Fruit fly (Drosophila melanogaster): ENCODE measurements around the gene CG11597.
A peak's percentile ranks its signal among the peaks of the same experiment; 100 is the strongest.

The CG11597 gene

DNA sequence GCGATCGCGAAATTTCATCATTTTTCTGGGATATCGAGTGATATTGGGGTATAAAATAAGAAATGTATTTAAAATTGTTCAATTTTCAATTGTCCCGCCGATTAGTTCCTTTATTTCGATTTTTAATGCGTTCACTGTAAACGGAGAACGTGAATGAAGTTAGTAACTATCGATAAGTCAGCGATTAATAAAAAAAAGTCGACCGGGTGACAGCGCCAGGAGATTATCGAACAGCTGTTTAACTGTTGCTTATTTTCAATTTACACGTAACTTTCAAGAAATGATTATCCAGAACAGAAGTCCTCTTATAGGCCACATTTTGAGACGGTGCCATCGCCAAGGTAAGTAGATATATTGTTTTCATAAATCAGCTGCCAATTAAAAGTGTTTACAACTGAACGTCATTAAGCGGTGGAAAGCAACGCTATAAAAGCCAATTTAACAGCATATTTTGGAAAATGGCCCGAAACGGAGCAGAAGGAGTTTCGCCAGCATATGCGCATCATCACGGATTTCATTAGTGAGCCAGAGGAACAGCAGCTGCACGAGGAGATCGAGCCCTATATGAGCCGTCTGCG, 6.8 kb downstream of the CG11597 start, which contains the start of gene CG14130:
Gene CG14130, plus strand, starts transcription at position 225 of the 578 bp plus-strand sequence.
- TF ChIP-seq CG17806 (tag; optimal IDR thresholded peaks at IDR 0.05) (no peak), CG34367 (tag; optimal IDR thresholded peaks at IDR 0.05) (no peak), Pif1A (GFP tag; optimal IDR thresholded peaks at IDR 0.05) (no peak), CG8301 (tag; optimal IDR thresholded peaks at IDR 0.05) (no peak)

DNA sequence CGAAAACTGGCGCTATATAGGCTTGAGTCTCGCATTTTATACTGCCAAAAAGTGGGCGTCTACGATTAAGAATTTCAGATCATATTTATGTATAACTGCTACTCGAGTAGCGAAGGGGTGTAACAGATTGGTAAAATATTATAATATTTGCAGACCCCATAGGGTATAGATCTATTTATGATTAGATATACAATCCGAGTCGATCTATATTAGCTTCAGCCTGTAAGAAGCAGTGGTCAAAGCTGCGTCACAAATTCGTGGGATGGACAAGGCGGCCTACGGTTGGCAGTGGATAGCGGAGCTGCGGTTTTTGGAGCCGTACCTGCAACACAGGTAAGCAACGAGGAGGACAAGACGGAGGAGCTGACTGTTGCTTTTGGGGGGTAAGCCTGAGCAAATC, 7.4 kb downstream of the CG11597 start, which contains the start of gene Cubn2:
Gene Cubn2, minus strand, starts transcription at position 101 of the 400 bp plus-strand sequence.
- TF ChIP-seq rn (GFP tag; IDR thresholded peaks at IDR 0.05) (no peak), CG14655 (GFP tag; optimal IDR thresholded peaks at IDR 0.05) (no peak)

DNA sequence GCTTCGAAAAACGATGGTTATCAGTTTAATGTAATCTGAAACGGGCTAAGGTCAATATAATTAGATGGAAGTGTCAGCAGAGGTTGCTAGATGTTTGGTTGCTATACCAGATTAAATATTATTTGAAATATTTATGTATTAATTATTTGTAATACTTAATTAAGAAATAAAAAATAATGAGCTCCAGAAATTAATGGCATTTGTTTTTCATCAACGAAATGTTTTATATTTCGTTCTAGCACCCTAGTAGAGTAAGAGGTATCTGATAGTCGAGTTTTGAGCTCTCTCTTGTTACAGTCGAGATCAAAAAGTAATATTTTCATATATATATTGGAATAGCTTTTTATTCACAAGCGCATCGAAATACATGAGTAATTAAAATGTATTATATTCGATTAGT, 20.5 kb downstream of the CG11597 start:
- TF ChIP-seq CG34367 (tag; optimal IDR thresholded peaks at IDR 0.05) = no peak
- TF ChIP-seq CG8301 (tag; optimal IDR thresholded peaks at IDR 0.05) = no peak

DNA sequence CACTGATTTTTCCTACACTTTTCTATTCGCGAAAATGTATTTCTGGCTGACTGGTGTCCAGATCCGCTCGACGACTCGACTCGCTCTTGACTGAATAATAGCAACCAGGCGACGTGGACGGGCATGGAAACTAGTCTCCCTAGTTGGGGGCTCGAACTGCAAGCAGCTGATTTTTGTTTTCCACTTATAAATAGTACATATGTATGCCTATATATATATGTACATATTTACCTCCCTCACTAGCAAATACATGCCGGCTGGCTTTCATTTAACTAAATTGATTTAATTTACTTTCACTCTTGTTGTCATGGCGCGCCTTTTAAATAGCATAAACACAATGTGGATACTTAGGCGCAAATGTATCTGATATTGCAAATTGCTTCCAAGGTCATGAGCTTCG, 21.3 kb downstream of the CG11597 start, which contains the start of gene Gcat:
Gene Gcat, minus strand, starts transcription at position 101 of the 400 bp plus-strand sequence.
- TF ChIP-seq CG13204 (GFP tag; optimal IDR thresholded peaks at IDR 0.05) = no peak
- TF ChIP-seq CG17806 (tag; optimal IDR thresholded peaks at IDR 0.05) = no peak
- no peak for TF ChIP-seq EcR (GFP tag; optimal IDR thresholded peaks at IDR 0.05)
- no peak for TF ChIP-seq Snoo (tag; optimal IDR thresholded peaks at IDR 0.05)

DNA sequence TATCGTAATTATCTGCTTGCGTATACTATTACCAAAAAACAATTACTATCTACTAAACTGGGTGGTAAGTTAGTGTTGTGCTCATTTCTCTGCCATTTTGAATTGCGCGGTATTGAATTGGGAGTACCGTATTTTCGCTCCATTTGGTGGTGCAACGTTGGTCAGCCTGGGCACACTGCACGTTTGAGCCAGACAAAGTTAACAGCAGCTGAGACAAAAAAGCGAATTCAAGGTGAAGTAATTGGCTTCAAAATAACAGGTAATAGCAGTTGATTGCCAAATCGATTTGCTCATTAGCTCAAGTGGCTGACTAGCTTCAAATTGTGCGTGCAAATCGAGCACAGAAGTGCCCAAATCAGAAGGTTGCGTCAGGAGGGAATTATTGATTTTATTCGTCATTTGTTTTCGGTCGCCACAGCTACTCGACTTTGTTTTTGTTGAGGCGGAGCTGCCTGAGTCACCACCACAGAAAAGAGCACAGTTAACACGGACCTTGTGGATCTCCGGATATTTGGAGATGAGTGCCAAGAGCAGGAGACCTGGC, 26.6 kb downstream of the CG11597 start, which contains the start of gene Klp68D:
Gene Klp68D, plus strand, starts transcription at position 175 of the 544 bp plus-strand sequence.
- TF ChIP-seq CG17806 (tag; optimal IDR thresholded peaks at IDR 0.05) (no peak), fd96Ca (GFP tag; IDR thresholded peaks at IDR 0.05) (no peak), CG32121 (GFP tag; IDR thresholded peaks at IDR 0.05) (no peak), CG9948 (tag; optimal IDR thresholded peaks at IDR 0.05) (no peak), CG13204 (GFP tag; optimal IDR thresholded peaks at IDR 0.05) (no peak), gl (tag; optimal IDR thresholded peaks at IDR 0.05) (no peak)

DNA sequence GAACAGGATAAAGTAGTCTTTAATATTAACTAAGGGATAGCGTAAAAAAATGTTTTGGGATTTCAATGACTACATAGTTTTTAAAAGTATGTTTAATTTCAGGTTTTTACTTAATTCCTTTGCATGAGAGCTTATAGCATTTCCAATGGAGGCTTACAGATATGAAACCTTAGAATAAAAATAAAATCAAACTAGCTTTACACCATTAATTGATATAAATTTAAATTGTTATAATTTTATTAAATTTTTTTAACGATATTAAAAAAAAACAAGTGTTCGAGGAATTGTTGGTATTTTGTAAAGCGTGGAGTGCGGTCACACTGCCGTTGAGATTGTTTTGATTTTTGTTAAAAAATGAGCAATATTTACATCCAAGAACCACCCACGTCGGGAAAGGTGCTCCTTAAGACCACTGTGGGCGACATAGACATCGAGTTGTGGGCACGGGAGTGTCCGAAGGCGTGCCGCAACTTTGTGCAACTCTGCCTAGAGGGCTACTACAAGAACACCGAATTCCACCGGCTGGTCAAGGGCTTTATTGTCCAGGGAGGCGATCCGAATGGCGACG, 28.8 kb downstream of the CG11597 start, which contains the start of the genes twy and CG10907:
Gene twy, minus strand, starts transcription at position 51 of the 568 bp plus-strand sequence.
Gene CG10907, plus strand, starts transcription at position 282 of the 568 bp plus-strand sequence.
- TF ChIP-seq CG4496 (GFP tag; IDR thresholded peaks at IDR 0.05) (no peak), CG9948 (tag; optimal IDR thresholded peaks at IDR 0.05) (no peak), D1 (tag; optimal IDR thresholded peaks at IDR 0.05) (no peak)

DNA sequence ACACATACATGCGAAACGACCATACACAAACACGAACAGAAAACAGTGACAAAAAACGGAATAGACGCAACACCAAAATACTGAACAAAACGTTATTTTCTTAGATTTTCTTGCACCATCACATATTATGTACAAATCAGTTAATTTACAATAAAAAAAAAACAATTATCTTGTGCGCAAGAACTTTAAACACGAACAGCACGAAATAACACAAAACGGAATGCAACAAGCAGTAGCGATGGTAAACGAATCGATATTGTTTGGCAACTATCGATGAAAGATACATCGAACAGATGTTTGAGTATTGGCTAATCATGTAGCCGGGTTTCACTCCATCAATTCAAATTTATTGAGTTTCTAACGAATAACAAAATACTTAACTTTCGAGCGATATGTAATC, 32.3 kb downstream of the CG11597 start, which contains the start of gene Pi3K68D:
Gene Pi3K68D, minus strand, starts transcription at position 241 of the 400 bp plus-strand sequence.
- TF ChIP-seq CG34367 (tag; optimal IDR thresholded peaks at IDR 0.05) (no peak), CG10348 (GFP tag; IDR thresholded peaks at IDR 0.05) (no peak), rn (GFP tag; IDR thresholded peaks at IDR 0.05) (no peak), CG8301 (tag; optimal IDR thresholded peaks at IDR 0.05) (no peak), CG17806 (tag; optimal IDR thresholded peaks at IDR 0.05) (peak; percentile 19), CG12605 (GFP tag; IDR thresholded peaks at IDR 0.05) (no peak)

DNA sequence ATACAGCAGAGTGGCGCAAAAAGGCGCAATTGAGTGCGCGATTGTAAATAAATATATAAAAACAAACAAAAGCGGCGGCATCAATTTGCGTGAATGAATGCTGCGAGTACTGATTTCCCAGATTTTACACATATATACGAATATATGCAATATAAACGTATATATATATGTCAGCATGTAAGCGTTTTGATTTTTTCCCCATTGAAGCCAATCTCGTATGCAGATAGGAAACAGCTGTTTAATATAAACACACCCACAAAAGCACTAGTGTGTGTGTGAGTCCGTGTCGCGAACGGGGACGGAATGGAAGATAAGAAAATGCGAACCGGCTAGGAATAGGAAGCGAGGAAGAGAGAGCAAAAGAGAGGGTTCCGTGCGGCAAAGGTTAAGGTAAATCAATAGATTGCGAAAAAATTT, 33.1 kb downstream of the CG11597 start:
- TF ChIP-seq CG10348 (GFP tag; IDR thresholded peaks at IDR 0.05) = no peak
- TF ChIP-seq Pif1A (GFP tag; optimal IDR thresholded peaks at IDR 0.05) = no peak
- 0 out of 2 replicates have a peak, but pooled peaks have one; percentile 4 for TF ChIP-seq Ets98B (GFP tag; IDR thresholded peaks at IDR 0.05)

DNA sequence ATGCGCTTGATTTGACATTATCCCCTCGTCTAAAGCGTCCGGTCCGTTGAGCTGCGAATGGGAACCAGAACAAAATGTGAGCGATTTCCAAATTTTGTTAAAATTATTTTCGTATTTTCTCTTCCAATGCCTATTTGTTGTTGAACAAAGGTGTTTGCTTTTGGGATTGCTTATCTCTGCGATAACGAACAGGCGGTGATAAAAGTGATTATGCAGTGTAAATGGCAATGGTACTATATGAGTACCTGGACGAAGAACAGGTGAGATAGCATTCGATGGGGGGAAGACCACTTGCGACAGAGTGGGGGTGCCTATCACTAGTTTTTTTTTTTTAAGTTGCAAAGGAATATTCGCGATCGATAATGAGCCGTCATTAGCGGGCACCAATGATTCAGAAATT, 33.9 kb downstream of the CG11597 start:
- TF ChIP-seq fd96Ca (GFP tag; IDR thresholded peaks at IDR 0.05) (no peak), Pif1B (GFP tag; optimal IDR thresholded peaks at IDR 0.05) (no peak), CG10348 (GFP tag; IDR thresholded peaks at IDR 0.05) (no peak), CG32121 (GFP tag; IDR thresholded peaks at IDR 0.05) (no peak), CG12605 (GFP tag; IDR thresholded peaks at IDR 0.05) (no peak), CG9948 (tag; optimal IDR thresholded peaks at IDR 0.05) (no peak), CG15710 (tag; optimal IDR thresholded peaks at IDR 0.05) (no peak), CG13204 (GFP tag; optimal IDR thresholded peaks at IDR 0.05) (no peak), Snoo (tag; optimal IDR thresholded peaks at IDR 0.05) (no peak), CG4496 (GFP tag; IDR thresholded peaks at IDR 0.05) (no peak), CG8159 (tag; optimal IDR thresholded peaks at IDR 0.05) (no peak), D1 (tag; optimal IDR thresholded peaks at IDR 0.05) (no peak), CG8301 (tag; optimal IDR thresholded peaks at IDR 0.05) (no peak)
